Fruit fly (Drosophila melanogaster): ENCODE measurements around the gene Alms1a.

- TF ChIP-seq insv (optimal IDR thresholded peaks at IDR 0.05) (no peak), psq (optimal IDR thresholded peaks at IDR 0.05) (no peak), h (optimal IDR thresholded peaks at IDR 0.05) (no peak), ttk (optimal IDR thresholded peaks at IDR 0.05) (no peak)
Measured at dm6 chrX:4671194-4671626, 35.4 kb upstream of the Alms1a start.
